Worm (Caenorhabditis elegans) whole organism, late embryonic: ENCODE data around the gene Y53C12A.11.

Source experiments
- ahr-1 ChIP-seq: sonication (generic microtip); optimal IDR thresholded peaks from 2 replicates; lab custom pipeline; 2016; ENCODE audit warnings: missing genetic modification characterization, missing compliant biosample characterization
- ama-1 ChIP-seq: fragments of 150-350 bp; optimal IDR thresholded peaks from 2 replicates; lab custom pipeline; 2014
- ceh-18 ChIP-seq: sonication (generic microtip); optimal IDR thresholded peaks from 2 replicates; lab custom pipeline; 2016; ENCODE audit warnings: missing genetic modification characterization, missing compliant biosample characterization
- ceh-19 ChIP-seq: fragments of 200-800 bp; sonication (Bioruptor generic); optimal IDR thresholded peaks from 2 replicates; lab custom pipeline; 2018; ENCODE audit warnings: mild to moderate bottlenecking, missing genetic modification characterization, missing compliant biosample characterization
- ceh-24 ChIP-seq: sonication (generic microtip); optimal IDR thresholded peaks from 2 replicates; lab custom pipeline; 2016; ENCODE audit warnings: mild to moderate bottlenecking, missing genetic modification characterization, missing compliant biosample characterization
- fax-1 ChIP-seq: sonication (generic microtip); optimal IDR thresholded peaks from 2 replicates; lab custom pipeline; 2016; ENCODE audit warnings: missing genotype, missing genetic modification characterization, missing compliant biosample characterization
- lin-11 ChIP-seq: fragments of 200-800 bp; sonication (Bioruptor generic); optimal IDR thresholded peaks from 2 replicates; lab custom pipeline; 2018; ENCODE audit warnings: mild to moderate bottlenecking, missing genetic modification characterization, missing compliant biosample characterization
- pros-1 ChIP-seq: fragments of 150-350 bp; optimal IDR thresholded peaks from 2 replicates; lab custom pipeline; 2014; ENCODE audit warnings: missing biosample characterization, missing genetic modification reagents, missing genetic modification characterization
- sox-4 ChIP-seq: sonication (generic microtip); optimal IDR thresholded peaks from 2 replicates; lab custom pipeline; 2017; ENCODE audit warnings: mild to moderate bottlenecking, missing genetic modification characterization, inconsistent platforms, missing compliant biosample characterization
- unc-42 ChIP-seq: sonication (generic microtip); optimal IDR thresholded peaks from 2 replicates; lab custom pipeline; 2016; ENCODE audit warnings: missing genotype, missing genetic modification characterization, missing compliant biosample characterization

DNA sequence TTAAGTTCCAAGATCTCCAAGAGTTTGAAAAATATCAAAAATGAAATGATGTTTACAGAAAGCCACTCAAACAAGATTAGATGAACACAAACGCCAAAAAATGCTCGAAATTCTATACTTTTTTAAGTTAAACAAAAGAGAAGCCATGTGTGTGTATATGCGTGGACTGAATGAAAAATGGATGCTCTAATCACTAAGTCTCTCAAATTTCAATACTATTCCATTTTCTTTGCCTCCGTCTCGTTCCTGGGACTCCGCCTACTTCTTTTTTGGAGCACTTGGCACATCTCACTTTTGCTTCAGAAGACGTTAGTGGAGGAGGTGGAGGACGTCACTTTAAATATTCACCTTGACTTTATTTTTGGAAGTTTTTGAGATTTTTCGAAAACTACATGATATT lies 38.7 kb downstream of the Y53C12A.11 start:
- TF ChIP-seq ama-1 (lab: Kevin White, UChicago) (no peak), unc-42 (no peak), lin-11 (tag; lab: Kevin White, UChicago) (no peak), pros-1 (tag; lab: Kevin White, UChicago) (no peak), sox-4 (tag; lab: Kevin White, UChicago) (no peak), ceh-19 (GFP tag; lab: Kevin White, UChicago) (no peak), fax-1 (no peak), ahr-1 (no peak), ceh-18 (no peak), ceh-24 (tag; lab: Kevin White, UChicago) (no peak)
